Worm (Caenorhabditis elegans): ENCODE data around the gene F52C6.2.
"Not testable (repeated sequence)": the region's sequence is repeated elsewhere in the genome, so short reads cannot be mapped to it uniquely, and the experiment has no call there.

The F52C6.2 gene

ce11 chrII:1945093-1945492 is 18.8 kb downstream of the F52C6.2 start, which contains the start of gene ZK250.14:
Gene ZK250.14, minus strand, starts transcription at chrII:1945193.
- TF ChIP-seq pes-1 (GFP tag; IDR thresholded peaks at IDR 0.05) (no peak), B0310.2 (tag; optimal IDR thresholded peaks at IDR 0.05) (no peak), aly-1 (tag; optimal IDR thresholded peaks at IDR 0.05) (no peak), tbx-11 (GFP tag; IDR thresholded peaks at IDR 0.05) (no peak)

- TF ChIP-seq scrt-1 (GFP tag; IDR thresholded peaks at IDR 0.05) (no peak), flt-1 (GFP tag; IDR thresholded peaks at IDR 0.05) (no peak), ets-7 (tag; optimal IDR thresholded peaks at IDR 0.05) (no peak), ceh-36 (tag; optimal IDR thresholded peaks at IDR 0.05) (no peak), hmbx-1 (tag; optimal IDR thresholded peaks at IDR 0.05) (no peak), aly-1 (tag; optimal IDR thresholded peaks at IDR 0.05) (no peak), B0310.2 (tag; optimal IDR thresholded peaks at IDR 0.05) (no peak), pes-1 (GFP tag; IDR thresholded peaks at IDR 0.05) (no peak), tbx-37 (GFP tag; conservative IDR thresholded peaks at IDR 0.05) (no peak), F13C5.2 (tag; optimal IDR thresholded peaks at IDR 0.05) (no peak), sea-1 (GFP tag; conservative IDR thresholded peaks at IDR 0.05) (no peak), tra-4 (tag; optimal IDR thresholded peaks at IDR 0.05) (no peak), ama-1 (optimal IDR thresholded peaks at IDR 0.05) (no peak), ceh-13 (GFP tag; optimal IDR thresholded peaks at IDR 0.05) (no peak), hnd-1 (tag; optimal IDR thresholded peaks at IDR 0.05) (no peak)
These were observed 20.2 kb downstream of the F52C6.2 start, which contains the start of gene math-48 for ce11 chrII:1946427-1946826. Gene math-48, minus strand, starts transcription at chrII:1946527.

- TF ChIP-seq sea-1 (GFP tag; conservative IDR thresholded peaks at IDR 0.05); tbx-11 (GFP tag; IDR thresholded peaks at IDR 0.05); tra-4 (tag; optimal IDR thresholded peaks at IDR 0.05): not testable (repeated sequence)
These were observed 22.1 kb downstream of the F52C6.2 start, which contains the start of gene ZK250.2 for ce11 chrII:1948393-1948792. Gene ZK250.2, plus strand, starts transcription at chrII:1948693.

ce11 chrII:1949119-1949518 is 22.9 kb downstream of the F52C6.2 start:
- TF ChIP-seq ama-1 (optimal IDR thresholded peaks at IDR 0.05) (no peak), aly-1 (tag; optimal IDR thresholded peaks at IDR 0.05) (no peak), ets-7 (tag; optimal IDR thresholded peaks at IDR 0.05) (no peak), hmg-4 (GFP tag; optimal IDR thresholded peaks at IDR 0.05) (no peak), B0310.2 (tag; optimal IDR thresholded peaks at IDR 0.05) (no peak), ceh-36 (tag; optimal IDR thresholded peaks at IDR 0.05) (no peak), sea-1 (GFP tag; conservative IDR thresholded peaks at IDR 0.05) (no peak), pes-1 (GFP tag; IDR thresholded peaks at IDR 0.05) (no peak), hnd-1 (tag; optimal IDR thresholded peaks at IDR 0.05) (no peak), F13C5.2 (tag; optimal IDR thresholded peaks at IDR 0.05) (no peak), tbx-11 (GFP tag; IDR thresholded peaks at IDR 0.05) (no peak), scrt-1 (GFP tag; IDR thresholded peaks at IDR 0.05) (no peak), ceh-13 (GFP tag; optimal IDR thresholded peaks at IDR 0.05) (no peak), tbx-37 (GFP tag; conservative IDR thresholded peaks at IDR 0.05) (no peak), hmbx-1 (tag; optimal IDR thresholded peaks at IDR 0.05) (no peak), flt-1 (GFP tag; IDR thresholded peaks at IDR 0.05) (no peak), tra-4 (tag; optimal IDR thresholded peaks at IDR 0.05) (no peak)

- not testable (repeated sequence) for TF ChIP-seq B0310.2 (tag; optimal IDR thresholded peaks at IDR 0.05); tbx-37 (GFP tag; conservative IDR thresholded peaks at IDR 0.05); hmg-4 (GFP tag; optimal IDR thresholded peaks at IDR 0.05)
These were observed 29.3 kb downstream of the F52C6.2 start, which contains the start of gene math-49 for ce11 chrII:1955568-1955967. Gene math-49, minus strand, starts transcription at chrII:1955668.
